Worm (Caenorhabditis elegans): ENCODE data around the gene lin-49.

- TF ChIP-seq nhr-77 (tag; optimal IDR thresholded peaks at IDR 0.05) (no peak), nhr-25 (tag; optimal IDR thresholded peaks at IDR 0.05) (no peak), elt-3 (tag; optimal IDR thresholded peaks at IDR 0.05) (no peak), R02D3.7 (tag; optimal IDR thresholded peaks at IDR 0.05) (no peak), sem-4 (tag; optimal IDR thresholded peaks at IDR 0.05) (no peak)
Measured at ce11 chrIV:8587605-8588004, 32.9 kb upstream of the lin-49 start.

Measured in whole organism, L2 larva.